Worm (Caenorhabditis elegans): ENCODE measurements around the gene ani-3.

DNA sequence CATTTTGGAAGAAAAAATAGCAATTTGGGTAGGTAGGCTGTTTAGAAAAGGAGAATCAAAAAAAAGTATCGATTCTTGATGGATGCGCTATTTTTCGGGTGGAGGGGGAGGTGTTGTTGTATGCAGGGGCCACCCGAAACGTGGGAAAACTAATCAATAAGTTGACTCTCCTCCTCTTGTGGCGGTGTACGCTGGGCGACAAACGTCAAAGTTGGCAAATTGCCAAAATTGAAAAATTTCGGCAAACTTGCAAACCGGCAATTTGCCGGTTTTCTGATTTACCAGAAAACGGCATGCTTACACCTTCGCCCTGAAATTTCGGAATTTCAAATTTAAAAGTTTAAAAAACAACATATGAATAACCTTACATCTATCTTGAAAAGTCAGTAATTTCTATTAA lies 43.5 kb downstream of the ani-3 start, which contains the start of gene W04E12.2:
- TF ChIP-seq flt-1 (GFP tag; IDR thresholded peaks at IDR 0.05) (no peak), cog-1 (tag; optimal IDR thresholded peaks at IDR 0.05) (no peak), ref-1 (GFP tag; conservative IDR thresholded peaks at IDR 0.05) (no peak), med-1 (GFP tag; optimal IDR thresholded peaks at IDR 0.05; ENCODE audit: insufficient read depth) (no peak), T22C8.4 (GFP tag; IDR thresholded peaks at IDR 0.05) (peak; percentile 52; the same call in 1 of the 2 replicates), ztf-23 (GFP tag; IDR thresholded peaks at IDR 0.05) (no peak), tab-1 (GFP tag; IDR thresholded peaks at IDR 0.05) (no peak)

Measured in whole organism, midembryonic.